Worm (Caenorhabditis elegans) whole organism, midembryonic: Measurements from ENCODE around the gene tag-250.

Source experiments
- cog-1 ChIP-seq: sonication (generic microtip); optimal IDR thresholded peaks from 2 replicates; lab custom pipeline; 2016; ENCODE audit warnings: missing genetic modification characterization, missing compliant biosample characterization
- flt-1 ChIP-seq: fragments of 200-800 bp; sonication (Bioruptor generic); IDR thresholded peaks from 2 replicates; pipeline ENCODE4 v1.3.6; 2022; ENCODE audit warnings: missing genetic modification characterization, missing compliant biosample characterization
- tab-1 ChIP-seq: fragments of 200-800 bp; sonication (Bioruptor generic); IDR thresholded peaks from 2 replicates; pipeline ENCODE4 v1.3.6; 2022; ENCODE audit warnings: missing genetic modification characterization, missing compliant biosample characterization
- ztf-29 ChIP-seq: fragments of 200-800 bp; sonication (Bioruptor generic); IDR thresholded peaks from 2 replicates; pipeline ENCODE4 v1.3.6; 2022; ENCODE audit warnings: missing genetic modification reagents, missing genetic modification characterization, missing compliant biosample characterization

DNA sequence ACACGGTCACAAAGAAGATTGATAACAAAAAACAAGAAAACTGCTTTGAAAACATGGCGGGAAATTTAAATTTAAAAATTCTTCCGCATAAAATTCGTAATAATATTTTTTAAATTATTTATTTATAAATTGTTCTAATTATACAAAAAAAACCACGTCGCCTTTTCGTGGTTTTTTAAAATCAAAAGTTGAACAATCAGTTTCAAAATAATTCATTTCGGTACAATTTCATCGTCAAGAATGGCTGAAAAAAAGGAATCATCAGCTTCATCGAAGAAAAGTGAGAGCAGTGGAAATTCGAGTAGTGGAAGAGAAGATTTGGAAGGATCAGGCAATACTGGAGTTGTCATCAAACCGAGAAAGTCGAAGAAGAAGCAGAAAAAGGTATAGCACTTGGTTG lies 44.4 kb upstream of the tag-250 start, which contains the start of the genes F54H12.8 and F54H12.7:
- TF ChIP-seq cog-1 (tag; lab: Kevin White, UChicago) (no peak), flt-1 (no peak), tab-1 (GFP tag; lab: Robert Waterston, UW) (no peak), ztf-29 (GFP tag; lab: Robert Waterston, UW) (no peak)
